Worm (Caenorhabditis elegans) whole organism, mixed stage, embryonic: ENCODE results near the gene xpf-1.

ENCODE experiments used
- bed-3 ChIP-seq: fragments of 200-800 bp; sonication (Bioruptor generic); optimal IDR thresholded peaks from 3 replicates; lab custom pipeline; 2018; ENCODE audit warnings: mild to moderate bottlenecking, missing genetic modification characterization, moderate library complexity, missing compliant biosample characterization
- nhr-237 ChIP-seq: fragments of 150-350 bp; optimal IDR thresholded peaks from 2 replicates; lab custom pipeline; 2014; ENCODE audit warnings: missing biosample characterization, missing genetic modification characterization
- snpc-4 ChIP-seq: fragments of 150-350 bp; optimal IDR thresholded peaks from 2 replicates; lab custom pipeline; 2014; ENCODE audit warnings: missing biosample characterization, missing genetic modification characterization

DNA sequence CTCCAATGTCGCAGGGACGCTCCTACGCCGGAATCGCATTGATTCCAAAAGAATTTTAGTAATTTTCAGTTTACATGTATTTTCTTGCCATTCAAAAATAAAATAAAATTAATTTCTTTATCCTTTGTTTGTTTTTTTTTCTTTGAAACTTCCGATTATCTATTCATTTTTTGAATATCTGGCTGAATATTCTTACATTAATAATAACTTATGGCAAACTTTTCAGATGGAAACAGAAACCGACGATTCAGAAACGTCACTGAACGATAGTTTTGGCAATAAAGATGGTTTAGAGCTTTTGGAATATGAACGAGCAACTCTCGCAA is at the start of gene xpf-1:
- no peak for TF ChIP-seq bed-3 (GFP tag; lab: Kevin White, UChicago)
- TF ChIP-seq snpc-4 (tag; lab: Kevin White, UChicago), result no peak
- no peak for TF ChIP-seq nhr-237 (tag; lab: Kevin White, UChicago)
